Worm (Caenorhabditis elegans) whole organism, L4 larva: ENCODE measurements around the gene nep-13.

Source experiments
- attf-4 ChIP-seq: sonication (generic microtip); optimal IDR thresholded peaks from 3 replicates; lab custom pipeline; 2017; ENCODE audit warnings: missing biosample characterization, missing genetic modification characterization
- mdl-1 ChIP-seq, 2 experiments: fragments of 150-350 bp in 1 of 2; sonication (generic microtip) in 1 of 2; optimal IDR thresholded peaks; 2 replicates each; lab custom pipeline; 2014 to 2017; ENCODE audit warnings: missing biosample characterization in 2 of 2, missing genetic modification characterization in 2 of 2
- nhr-111 ChIP-seq: fragments of 200-800 bp; sonication (Bioruptor generic); optimal IDR thresholded peaks from 2 replicates; lab custom pipeline; 2018; ENCODE audit warnings: mild to moderate bottlenecking, missing genetic modification characterization, missing compliant biosample characterization
- nhr-41 ChIP-seq: fragments of 200-800 bp; sonication (Bioruptor generic); IDR thresholded peaks from 2 replicates; pipeline ENCODE4 v1.3.6; 2022; ENCODE audit warnings: missing genetic modification reagents, missing genetic modification characterization, missing compliant biosample characterization
- ztf-11 ChIP-seq: fragments of 150-350 bp; optimal IDR thresholded peaks from 2 replicates; lab custom pipeline; 2014; ENCODE audit warnings: missing biosample characterization, missing genetic modification characterization

ce11 chrII:3296644-3297043, 14.2 kb downstream of the nep-13 start, which contains the start of gene btb-16:
- TF ChIP-seq nhr-111 (GFP tag; lab: Kevin White, UChicago) (no peak), nhr-41 (no peak), mdl-1 (tag; optimal IDR thresholded peaks at IDR 0.05; lab: Kevin White, UChicago) (no peak), ztf-11 (no peak), attf-4 (tag; lab: Kevin White, UChicago) (no peak)
